Fruit fly (Drosophila melanogaster) whole organism, embryonic: ENCODE measurements around the gene CG6937.

Source experiments
- Asciz ChIP-seq: fragments of 200-800 bp; sonication (Bioruptor generic); optimal IDR thresholded peaks from 2 replicates; lab custom pipeline; 2017; ENCODE audit warnings: missing biosample characterization, mild to moderate bottlenecking, missing genetic modification characterization, missing genetic modification reagents
- Awh ChIP-seq: fragments of 200-800 bp; sonication (Bioruptor generic); IDR thresholded peaks from 2 replicates; pipeline ENCODE4, ENCODE4 v1.3.6; 2022; ENCODE audit warnings: missing biosample characterization, missing genetic modification characterization
- B-H2 ChIP-seq: fragments of 200-800 bp; sonication (Bioruptor generic); optimal IDR thresholded peaks from 2 replicates; lab custom pipeline; 2018; ENCODE audit warnings: missing biosample characterization, mild to moderate bottlenecking, missing genetic modification characterization
- C15 ChIP-seq: fragments of 200-800 bp; sonication (Bioruptor generic); IDR thresholded peaks from 3 replicates; pipeline ENCODE4 v1.3.6; 2022; ENCODE audit warnings: missing biosample characterization, missing genetic modification characterization
- CG10979 ChIP-seq: fragments of 200-800 bp; sonication (Bioruptor generic); optimal IDR thresholded peaks from 2 replicates; lab custom pipeline; 2018; ENCODE audit warnings: missing biosample characterization, mild to moderate bottlenecking, missing genetic modification characterization, moderate library complexity
- CG11560 ChIP-seq: fragments of 200-800 bp; sonication (Bioruptor generic); IDR thresholded peaks from 3 replicates; pipeline ENCODE4 v1.3.6; 2022; ENCODE audit warnings: missing biosample characterization, missing genetic modification characterization
- CG12155 ChIP-seq: fragments of 200-800 bp; sonication (Bioruptor generic); optimal IDR thresholded peaks from 3 replicates; lab custom pipeline; 2016; ENCODE audit warnings: missing biosample characterization, missing genetic modification characterization
- CG13123 ChIP-seq: fragments of 200-800 bp; sonication (Bioruptor generic); optimal IDR thresholded peaks from 2 replicates; lab custom pipeline; 2016; ENCODE audit warnings: missing biosample characterization, missing genetic modification characterization
- CG13624 ChIP-seq: fragments of 200-800 bp; sonication (Bioruptor generic); optimal IDR thresholded peaks from 2 replicates; lab custom pipeline; 2016; ENCODE audit warnings: missing biosample characterization, missing genetic modification characterization
- CG14710 ChIP-seq: fragments of 200-800 bp; sonication (Bioruptor generic); optimal IDR thresholded peaks from 3 replicates; lab custom pipeline; 2019; ENCODE audit warnings: missing biosample characterization, mild to moderate bottlenecking, missing genetic modification characterization, moderate library complexity
- CG15073 ChIP-seq: fragments of 200-800 bp; sonication (Bioruptor generic); optimal IDR thresholded peaks from 2 replicates; lab custom pipeline; 2016; ENCODE audit warnings: missing biosample characterization, missing genetic modification characterization
- CG15269 ChIP-seq: fragments of 200-800 bp; sonication (Bioruptor generic); optimal IDR thresholded peaks from 2 replicates; lab custom pipeline; 2018; ENCODE audit warnings: missing biosample characterization, mild to moderate bottlenecking, missing genetic modification characterization, moderate library complexity
- CG15514 ChIP-seq: fragments of 200-800 bp; sonication (Bioruptor generic); optimal IDR thresholded peaks from 3 replicates; lab custom pipeline; 2017; ENCODE audit warnings: missing biosample characterization, missing genetic modification characterization, mild to moderate bottlenecking, moderate library complexity, missing genetic modification reagents
- CG16863 ChIP-seq: fragments of 200-800 bp; sonication (Bioruptor generic); optimal IDR thresholded peaks from 3 replicates; lab custom pipeline; 2016; ENCODE audit warnings: missing biosample characterization, missing genetic modification characterization
- CG18619 ChIP-seq: fragments of 200-800 bp; sonication (Bioruptor generic); optimal IDR thresholded peaks from 3 replicates; lab custom pipeline; 2017; ENCODE audit warnings: missing biosample characterization, mild to moderate bottlenecking, missing genetic modification characterization
- CG2875 ChIP-seq: fragments of 200-800 bp; sonication (Bioruptor generic); optimal IDR thresholded peaks from 2 replicates; lab custom pipeline; 2017; ENCODE audit warnings: missing biosample characterization, mild to moderate bottlenecking, missing genetic modification characterization, missing genetic modification reagents
- CG32767 ChIP-seq: fragments of 200-800 bp; sonication (Bioruptor generic); IDR thresholded peaks from 2 replicates; pipeline ENCODE4 v1.3.6; 2022; ENCODE audit warnings: missing biosample characterization, missing genetic modification characterization
- CG4282 ChIP-seq: fragments of 200-800 bp; sonication (Bioruptor generic); optimal IDR thresholded peaks from 2 replicates; lab custom pipeline; 2016; ENCODE audit warnings: missing biosample characterization, missing genetic modification characterization
- CG4328 ChIP-seq: fragments of 200-800 bp; sonication (Bioruptor generic); optimal IDR thresholded peaks from 3 replicates; lab custom pipeline; 2017; ENCODE audit warnings: missing biosample characterization, missing genetic modification reagents, missing genetic modification characterization
- CG4424 ChIP-seq: fragments of 200-800 bp; sonication (Bioruptor generic); optimal IDR thresholded peaks from 3 replicates; lab custom pipeline; 2016; ENCODE audit warnings: missing biosample characterization, missing genetic modification characterization
- CG7372 ChIP-seq: fragments of 200-800 bp; sonication (Bioruptor generic); IDR thresholded peaks from 2 replicates; pipeline ENCODE4 v1.3.6; 2022; ENCODE audit warnings: missing biosample characterization, missing genetic modification characterization
- CG7556 ChIP-seq: fragments of 200-800 bp; sonication (Bioruptor generic); optimal IDR thresholded peaks from 2 replicates; lab custom pipeline; 2017; ENCODE audit warnings: missing biosample characterization, mild to moderate bottlenecking, missing genetic modification characterization
- CG7786 ChIP-seq: fragments of 200-800 bp; sonication (Bioruptor generic); optimal IDR thresholded peaks from 2 replicates; lab custom pipeline; 2016; ENCODE audit warnings: missing biosample characterization, missing genetic modification characterization
- CG8359 ChIP-seq: fragments of 200-800 bp; sonication (Bioruptor generic); optimal IDR thresholded peaks from 2 replicates; lab custom pipeline; 2017; ENCODE audit warnings: missing biosample characterization, mild to moderate bottlenecking, missing genetic modification characterization, borderline replicate concordance
- CG9817 ChIP-seq: fragments of 200-800 bp; sonication (Bioruptor generic); optimal IDR thresholded peaks from 2 replicates; lab custom pipeline; 2018; ENCODE audit warnings: missing biosample characterization, mild to moderate bottlenecking, missing genetic modification characterization, moderate library complexity
- Camta ChIP-seq: fragments of 200-800 bp; sonication (Bioruptor generic); optimal IDR thresholded peaks from 2 replicates; lab custom pipeline; 2016; ENCODE audit warnings: missing biosample characterization, missing genetic modification characterization
- Dll ChIP-seq: fragments of 200-800 bp; sonication (Bioruptor generic); IDR thresholded peaks from 4 replicates; pipeline ENCODE4 v1.3.6; 2022; ENCODE audit warnings: missing biosample characterization, missing genetic modification characterization; ENCODE audit not compliant: partially characterized antibody
- GATAe ChIP-seq: fragments of 200-800 bp; sonication (Bioruptor generic); conservative IDR thresholded peaks from 2 replicates; pipeline ENCODE4 v1.3.6; 2022; ENCODE audit warnings: missing biosample characterization, missing genetic modification characterization
- Nf-YB ChIP-seq: fragments of 200-800 bp; sonication (Bioruptor generic); optimal IDR thresholded peaks from 3 replicates; lab custom pipeline; 2019; ENCODE audit warnings: missing biosample characterization, mild to moderate bottlenecking, missing genetic modification characterization, moderate library complexity
- Ptx1 ChIP-seq: fragments of 200-800 bp; sonication (Bioruptor generic); IDR thresholded peaks from 2 replicates; pipeline ENCODE4 v1.3.6; 2022; ENCODE audit warnings: missing biosample characterization, missing genetic modification characterization
- Scr ChIP-seq: fragments of 200-800 bp; sonication (Bioruptor generic); IDR thresholded peaks from 2 replicates; pipeline ENCODE4 v1.3.6; 2022; ENCODE audit warnings: missing biosample characterization, missing genetic modification characterization; ENCODE audit not compliant: partially characterized antibody
- Six4 ChIP-seq: fragments of 200-800 bp; sonication (Bioruptor generic); optimal IDR thresholded peaks from 2 replicates; lab custom pipeline; 2016; ENCODE audit warnings: missing biosample characterization, missing genetic modification characterization
- amos ChIP-seq: fragments of 200-800 bp; sonication (Bioruptor generic); IDR thresholded peaks from 2 replicates; pipeline ENCODE4 v1.3.6; 2022; ENCODE audit warnings: missing biosample characterization, missing genetic modification characterization; ENCODE audit not compliant: partially characterized antibody
- aop ChIP-seq: fragments of 200-800 bp; sonication (Bioruptor generic); IDR thresholded peaks from 2 replicates; pipeline ENCODE4 v1.3.6; 2022; ENCODE audit warnings: missing biosample characterization, missing genetic modification characterization
- bbx ChIP-seq: fragments of 200-800 bp; sonication (Bioruptor generic); IDR thresholded peaks from 2 replicates; pipeline ENCODE4 v1.3.6; 2022; ENCODE audit warnings: missing biosample characterization, missing genetic modification characterization; ENCODE audit not compliant: partially characterized antibody
- caup ChIP-seq: fragments of 200-800 bp; sonication (Bioruptor generic); optimal IDR thresholded peaks from 3 replicates; lab custom pipeline; 2017; ENCODE audit warnings: missing biosample characterization, mild to moderate bottlenecking, missing genetic modification characterization, moderate library complexity; ENCODE audit not compliant: severe bottlenecking
- chinmo ChIP-seq: fragments of 200-800 bp; sonication (Bioruptor generic); IDR thresholded peaks from 4 replicates; pipeline ENCODE4 v1.3.6; 2022; ENCODE audit warnings: missing biosample characterization, missing genetic modification characterization; ENCODE audit not compliant: partially characterized antibody
- chm ChIP-seq: fragments of 200-800 bp; sonication (Bioruptor generic); IDR thresholded peaks from 2 replicates; pipeline ENCODE4 v1.3.6; 2022; ENCODE audit warnings: missing biosample characterization, missing genetic modification characterization
- dmrt99B ChIP-seq: fragments of 200-800 bp; sonication (Bioruptor generic); optimal IDR thresholded peaks from 2 replicates; lab custom pipeline; 2018; ENCODE audit warnings: missing biosample characterization, mild to moderate bottlenecking, missing genetic modification characterization, moderate library complexity
- dpn ChIP-seq, 2 experiments: fragments of 200-800 bp; sonication (Bioruptor generic); optimal IDR thresholded peaks; 3 replicates each; lab custom pipeline; 2016; ENCODE audit warnings: missing biosample characterization in 2 of 2, missing genetic modification characterization in 2 of 2
- en ChIP-seq: fragments of 200-800 bp; sonication (Bioruptor generic); optimal IDR thresholded peaks from 2 replicates; lab custom pipeline; 2016; ENCODE audit warnings: missing biosample characterization, missing genetic modification characterization
- jumu ChIP-seq: fragments of 200-800 bp; sonication (Bioruptor generic); optimal IDR thresholded peaks from 3 replicates; lab custom pipeline; 2016; ENCODE audit warnings: missing biosample characterization, missing genetic modification characterization
- kni ChIP-seq: fragments of 200-800 bp; sonication (Bioruptor generic); optimal IDR thresholded peaks from 3 replicates; lab custom pipeline; 2017; ENCODE audit warnings: mild to moderate bottlenecking, missing biosample characterization, missing genetic modification reagents, missing genetic modification characterization
- lov ChIP-seq, 2 experiments: fragments of 200-800 bp in 1 of 2; fragments of >200 bp in 1 of 2; sonication (Bioruptor generic) in 1 of 2; IDR thresholded peaks in 1 of 2; optimal IDR thresholded peaks in 1 of 2; 2 replicates in 1 of 2; 3 replicates in 1 of 2; pipeline versions ENCODE4 v1.3.6 to Lab custom; 2017 to 2022; ENCODE audit warnings: missing biosample characterization in 1 of 2, missing genetic modification characterization in 1 of 2
- odd ChIP-seq: fragments of 200-800 bp; sonication (Bioruptor generic); optimal IDR thresholded peaks from 2 replicates; lab custom pipeline; 2017; ENCODE audit warnings: missing biosample characterization, mild to moderate bottlenecking, missing genetic modification characterization
- pita ChIP-seq: fragments of 200-800 bp; sonication (Bioruptor generic); optimal IDR thresholded peaks from 2 replicates; lab custom pipeline; 2017; ENCODE audit warnings: missing biosample characterization, mild to moderate bottlenecking, missing genetic modification characterization
- tap ChIP-seq: fragments of 200-800 bp; optimal IDR thresholded peaks from 3 replicates; lab custom pipeline; 2019; ENCODE audit warnings: missing biosample characterization, mild to moderate bottlenecking, missing genetic modification characterization, moderate library complexity
- vnd ChIP-seq: fragments of 200-800 bp; sonication (Bioruptor generic); IDR thresholded peaks from 3 replicates; pipeline ENCODE4 v1.3.6; 2022; ENCODE audit warnings: missing biosample characterization, missing genetic modification characterization; ENCODE audit not compliant: partially characterized antibody

The CG6937 gene

DNA sequence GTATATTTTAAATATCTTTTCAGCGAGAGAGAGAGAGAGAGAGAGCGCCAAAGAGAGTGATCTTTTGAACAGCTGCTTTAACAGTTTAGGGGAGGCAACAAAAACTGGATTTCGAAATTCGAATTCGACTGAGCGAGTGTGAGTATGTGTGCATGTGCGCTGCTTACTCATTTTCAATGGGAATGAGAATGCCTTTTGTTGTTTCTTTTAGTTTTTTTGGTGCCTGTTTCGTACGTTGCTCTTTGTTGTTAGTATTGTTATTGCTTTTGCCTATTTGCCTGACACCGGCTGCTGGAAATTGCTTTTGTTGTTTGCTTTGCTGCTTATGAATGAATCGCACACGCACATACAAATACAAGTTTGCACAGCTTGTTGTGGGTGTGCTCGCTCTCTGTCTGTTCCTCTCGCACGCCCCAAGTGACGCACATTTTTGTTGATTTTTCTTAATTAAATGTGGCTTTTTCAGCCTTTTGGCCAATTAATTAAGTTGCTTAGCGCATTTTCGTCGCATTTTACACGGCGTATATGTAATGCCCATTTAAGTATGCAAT lies 42.3 kb downstream of the CG6937 start:
- TF ChIP-seq chinmo (GFP tag; lab: Robert Waterston, UW) (peak; percentile 93; the same call in 3 of the 4 replicates), Dll (0 out of 4 replicates have a peak, but pooled peaks have one; percentile 16), Scr (GFP tag; lab: Robert Waterston, UW) (peak; percentile 18; the same call in 1 of the 2 replicates), CG15514 (GFP tag; lab: Kevin White, UChicago) (peak; percentile 60), kni (peak; percentile 71), chm (GFP tag; lab: Robert Waterston, UW) (peak; percentile 16; the same call in 1 of the 2 replicates), CG15073 (GFP tag; lab: Kevin White, UChicago) (no peak), CG13123 (GFP tag; lab: Kevin White, UChicago) (no peak), aop (GFP tag; lab: Robert Waterston, UW) (no peak), CG16863 (GFP tag; lab: Kevin White, UChicago) (peak; percentile 46), CG15269 (peak; percentile 48), CG4328 (GFP tag; lab: Kevin White, UChicago) (peak; percentile 40), B-H2 (GFP tag; lab: Kevin White, UChicago) (peak; percentile 46), tap (tag; lab: Kevin White, UChicago) (no peak), Ptx1 (GFP tag; lab: Robert Waterston, UW) (no peak), CG7556 (GFP tag; lab: Kevin White, UChicago) (peak; percentile 24), lov (optimal IDR thresholded peaks at IDR 0.05; lab: Kevin White, UChicago) (no peak), lov (GFP tag; IDR thresholded peaks at IDR 0.05; lab: Robert Waterston, UW) (no peak), CG8359 (GFP tag; lab: Kevin White, UChicago) (peak; percentile 48), Nf-YB (GFP tag; lab: Kevin White, UChicago) (peak; percentile 18), Camta (peak; percentile 29), odd (GFP tag; lab: Kevin White, UChicago) (peak; percentile 69), pita (no peak), dmrt99B (tag; lab: Kevin White, UChicago) (peak; percentile 47), CG12155 (GFP tag; lab: Kevin White, UChicago) (no peak), Six4 (GFP tag; lab: Kevin White, UChicago) (no peak), CG7786 (GFP tag; lab: Kevin White, UChicago) (peak; percentile 36), caup (peak; percentile 80), jumu (GFP tag; lab: Kevin White, UChicago) (no peak), Awh (peak; percentile 55; the same call in 1 of the 2 replicates), C15 (no peak), CG11560 (no peak), CG14710 (tag; lab: Kevin White, UChicago) (peak; percentile 14), CG4282 (GFP tag; lab: Kevin White, UChicago) (peak; percentile 11), CG7372 (GFP tag; lab: Robert Waterston, UW) (no peak), CG13624 (GFP tag; lab: Kevin White, UChicago) (peak; percentile 31), CG18619 (GFP tag; lab: Kevin White, UChicago) (peak; percentile 55), CG9817 (tag; lab: Kevin White, UChicago) (peak; percentile 12), vnd (GFP tag; lab: Robert Waterston, UW) (no peak), Asciz (GFP tag; lab: Kevin White, UChicago) (peak; percentile 76), amos (GFP tag; lab: Robert Waterston, UW) (no peak), CG32767 (GFP tag; lab: Robert Waterston, UW) (peak; percentile 28; the same call in 1 of the 2 replicates), GATAe (GFP tag; lab: Robert Waterston, UW) (no peak), bbx (GFP tag; lab: Robert Waterston, UW) (peak; percentile 10; the same call in 1 of the 2 replicates), en (GFP tag; lab: Kevin White, UChicago) (no peak), CG10979 (tag; lab: Kevin White, UChicago) (no peak), CG4424 (GFP tag; lab: Kevin White, UChicago) (peak; percentile 1), CG2875 (GFP tag; lab: Kevin White, UChicago) (peak; percentile 21), dpn (GFP tag; optimal IDR thresholded peaks at IDR 0.05; lab: Kevin White, UChicago) (no peak)
